Worm (Caenorhabditis elegans) whole organism, L4 larva: Measurements from ENCODE around the gene K08B12.1.

ENCODE experiments used
- D1046.2 ChIP-seq: fragments of 200-800 bp; sonication (Bioruptor generic); IDR thresholded peaks from 2 replicates; pipeline ENCODE4 v1.3.6; 2022; ENCODE audit warnings: missing genetic modification characterization, missing compliant biosample characterization
- F49E8.2 ChIP-seq: sonication (generic microtip); optimal IDR thresholded peaks from 2 replicates; lab custom pipeline; 2016; ENCODE audit warnings: missing compliant biosample characterization, mild to moderate bottlenecking, missing genetic modification characterization, borderline replicate concordance
- T26A8.4 ChIP-seq: fragments of 200-800 bp; sonication (Bioruptor generic); IDR thresholded peaks from 2 replicates; pipeline ENCODE4 v1.3.6; 2022; ENCODE audit warnings: missing genetic modification characterization, missing compliant biosample characterization
- Y105C5A.15 ChIP-seq: fragments of 200-800 bp; sonication (Bioruptor generic); IDR thresholded peaks from 2 replicates; pipeline ENCODE4 v1.3.6; 2022; ENCODE audit warnings: missing genetic modification characterization, missing compliant biosample characterization
- Y75B8A.6 ChIP-seq: fragments of 200-800 bp; sonication (Bioruptor generic); IDR thresholded peaks from 2 replicates; pipeline ENCODE4 v1.3.6; 2022; ENCODE audit warnings: missing genetic modification reagents, missing genetic modification characterization, missing compliant biosample characterization
- aha-1 ChIP-seq: fragments of 150-350 bp; peaks from one replicate; lab custom pipeline; 2014; ENCODE audit warnings: missing biosample characterization, missing genetic modification characterization
- ama-1 ChIP-seq: fragments of 150-350 bp; optimal IDR thresholded peaks from 2 replicates; lab custom pipeline; 2014; ENCODE audit warnings: inconsistent platforms, mixed read lengths
- arid-1 ChIP-seq: fragments of 200-800 bp; sonication (Bioruptor generic); conservative IDR thresholded peaks from 2 replicates; pipeline ENCODE4 v1.3.6; 2022; ENCODE audit warnings: missing genetic modification reagents, missing genetic modification characterization, missing compliant biosample characterization
- attf-4 ChIP-seq: sonication (generic microtip); optimal IDR thresholded peaks from 3 replicates; lab custom pipeline; 2017; ENCODE audit warnings: missing biosample characterization, missing genetic modification characterization
- ceh-20 ChIP-seq: fragments of 200-800 bp; sonication (Bioruptor generic); IDR thresholded peaks from 2 replicates; pipeline ENCODE4 v1.3.6; 2022; ENCODE audit warnings: missing genetic modification reagents, missing genetic modification characterization, missing compliant biosample characterization
- cey-2 ChIP-seq: sonication (generic microtip); optimal IDR thresholded peaks from 3 replicates; lab custom pipeline; 2017; ENCODE audit warnings: missing genetic modification characterization, mild to moderate bottlenecking, missing compliant biosample characterization, antibody characterized with exemption, borderline replicate concordance; ENCODE audit not compliant: insufficient read depth
- ctbp-1 ChIP-seq: fragments of 200-800 bp; sonication (Bioruptor generic); IDR thresholded peaks from 2 replicates; pipeline ENCODE4 v1.3.6; 2022; ENCODE audit warnings: missing genetic modification reagents, missing genetic modification characterization, missing compliant biosample characterization
- daf-12 ChIP-seq: fragments of 150-350 bp; optimal IDR thresholded peaks from 2 replicates; lab custom pipeline; 2014; ENCODE audit warnings: missing biosample characterization, missing genetic modification reagents, missing genetic modification characterization
- dmd-6 ChIP-seq: fragments of 200-800 bp; sonication (Bioruptor generic); IDR thresholded peaks from 2 replicates; pipeline ENCODE4 v1.3.6; 2022; ENCODE audit warnings: missing genetic modification reagents, missing genetic modification characterization, missing compliant biosample characterization
- dmd-9 ChIP-seq: fragments of 200-800 bp; sonication (Bioruptor generic); IDR thresholded peaks from 2 replicates; pipeline ENCODE4 v1.3.6; 2022; ENCODE audit warnings: missing genetic modification reagents, missing genetic modification characterization, missing compliant biosample characterization
- duxl-1 ChIP-seq: sonication (generic microtip); optimal IDR thresholded peaks from 2 replicates; lab custom pipeline; 2016; ENCODE audit warnings: mild to moderate bottlenecking, missing genetic modification characterization, moderate library complexity, missing compliant biosample characterization; ENCODE audit not compliant: poor library complexity
- dve-1 ChIP-seq: sonication (generic microtip); optimal IDR thresholded peaks from 2 replicates; lab custom pipeline; 2017; ENCODE audit warnings: antibody characterized with exemption, mild to moderate bottlenecking, missing genetic modification characterization, missing compliant biosample characterization; ENCODE audit not compliant: insufficient read depth
- fkh-10 ChIP-seq: fragments of 150-350 bp; optimal IDR thresholded peaks from 2 replicates; lab custom pipeline; 2014; ENCODE audit warnings: missing biosample characterization, missing genetic modification reagents, missing genetic modification characterization
- hif-1 ChIP-seq, 2 experiments: sonication (generic microtip); optimal IDR thresholded peaks; 2 replicates each; lab custom pipeline; 2016 to 2017; ENCODE audit warnings: missing compliant biosample characterization in 2 of 2, missing genetic modification characterization in 2 of 2, missing genetic modification reagents in 2 of 2, missing genotype in 2 of 2, mild to moderate bottlenecking in 1 of 2
- hlh-30 ChIP-seq: sonication (generic microtip); optimal IDR thresholded peaks from 2 replicates; lab custom pipeline; 2017; ENCODE audit warnings: antibody characterized with exemption, mild to moderate bottlenecking, missing genetic modification characterization, missing compliant biosample characterization; ENCODE audit not compliant: insufficient read depth
- hmg-1.1 ChIP-seq: fragments of 200-800 bp; sonication (Bioruptor generic); IDR thresholded peaks from 2 replicates; pipeline ENCODE4 v1.3.6; 2022; ENCODE audit warnings: missing genetic modification reagents, missing genetic modification characterization, missing compliant biosample characterization
- lin-13 ChIP-seq: fragments of 150-350 bp; optimal IDR thresholded peaks from 2 replicates; lab custom pipeline; 2014; ENCODE audit warnings: missing biosample characterization, missing genetic modification reagents, missing genetic modification characterization
- lsy-2 ChIP-seq, 2 experiments: fragments of 150-350 bp in 1 of 2; sonication (generic microtip) in 1 of 2; optimal IDR thresholded peaks; 2 replicates each; lab custom pipeline; 2014 to 2017; ENCODE audit warnings: missing biosample characterization in 2 of 2, missing genetic modification characterization in 2 of 2
- mep-1 ChIP-seq: fragments of 150-350 bp; sonication (generic microtip); optimal IDR thresholded peaks from 3 replicates; lab custom pipeline; 2014; ENCODE audit warnings: missing biosample characterization, missing genetic modification characterization
- mxl-3 ChIP-seq: fragments of 200-800 bp; sonication (Bioruptor generic); optimal IDR thresholded peaks from 2 replicates; lab custom pipeline; 2018; ENCODE audit warnings: mild to moderate bottlenecking, missing genetic modification characterization, missing compliant biosample characterization
- nhr-102 ChIP-seq: sonication (generic microtip); optimal IDR thresholded peaks from 2 replicates; lab custom pipeline; 2016; ENCODE audit warnings: mild to moderate bottlenecking, missing genetic modification characterization, moderate library complexity, missing compliant biosample characterization
- nhr-25 ChIP-seq: sonication (generic microtip); optimal IDR thresholded peaks from 2 replicates; lab custom pipeline; 2017; ENCODE audit warnings: missing genetic modification characterization, mild to moderate bottlenecking, missing compliant biosample characterization, antibody characterized with exemption, moderate library complexity, borderline replicate concordance; ENCODE audit not compliant: insufficient read depth
- nhr-28 ChIP-seq: fragments of 150-350 bp; optimal IDR thresholded peaks from 2 replicates; lab custom pipeline; 2014; ENCODE audit warnings: missing biosample characterization, missing genetic modification characterization
- nhr-41 ChIP-seq: fragments of 200-800 bp; sonication (Bioruptor generic); IDR thresholded peaks from 2 replicates; pipeline ENCODE4 v1.3.6; 2022; ENCODE audit warnings: missing genetic modification reagents, missing genetic modification characterization, missing compliant biosample characterization
- nhr-42 ChIP-seq: fragments of 200-800 bp; sonication (Bioruptor generic); IDR thresholded peaks from 2 replicates; pipeline ENCODE4 v1.3.6; 2022; ENCODE audit warnings: missing genetic modification characterization, missing compliant biosample characterization
- nhr-76 ChIP-seq: fragments of 150-350 bp; optimal IDR thresholded peaks from 2 replicates; lab custom pipeline; 2014; ENCODE audit warnings: missing biosample characterization, missing genetic modification characterization
- nhr-77 ChIP-seq: fragments of 150-350 bp; optimal IDR thresholded peaks from 2 replicates; lab custom pipeline; 2014; ENCODE audit warnings: missing biosample characterization, missing genetic modification characterization
- pha-4 ChIP-seq, 2 experiments: fragments of 150-350 bp in 1 of 2; fragments of 200-800 bp in 1 of 2; sonication (Bioruptor generic) in 1 of 2; IDR thresholded peaks in 1 of 2; optimal IDR thresholded peaks in 1 of 2; 2 replicates each; pipeline versions ENCODE4 v1.3.6 to Lab custom; 2014 to 2022; ENCODE audit warnings: missing genetic modification characterization in 2 of 2, missing genetic modification reagents in 2 of 2, missing biosample characterization in 1 of 2, missing compliant biosample characterization in 1 of 2
- pqm-1 ChIP-seq: sonication (generic microtip); optimal IDR thresholded peaks from 2 replicates; lab custom pipeline; 2017; ENCODE audit warnings: missing biosample characterization, missing genetic modification characterization
- rbr-2 ChIP-seq: sonication (generic microtip); optimal IDR thresholded peaks from 2 replicates; lab custom pipeline; 2016; ENCODE audit warnings: missing genotype, missing genetic modification characterization, missing compliant biosample characterization
- saeg-2 ChIP-seq: fragments of 200-800 bp; sonication (Bioruptor generic); IDR thresholded peaks from 2 replicates; pipeline ENCODE4 v1.3.6; 2022; ENCODE audit warnings: missing genetic modification reagents, missing genetic modification characterization, missing compliant biosample characterization
- set-16 ChIP-seq: fragments of 200-800 bp; sonication (Bioruptor generic); IDR thresholded peaks from 2 replicates; pipeline ENCODE4 v1.3.6; 2022; ENCODE audit warnings: missing genetic modification reagents, missing genetic modification characterization, missing compliant biosample characterization
- skn-1 ChIP-seq: fragments of 150-350 bp; optimal IDR thresholded peaks from 2 replicates; lab custom pipeline; 2014; ENCODE audit warnings: missing biosample characterization, missing genetic modification characterization
- snpc-1.2 ChIP-seq: fragments of 200-800 bp; sonication (Bioruptor generic); IDR thresholded peaks from 2 replicates; pipeline ENCODE4 v1.3.6; 2022; ENCODE audit warnings: missing genetic modification reagents, missing genetic modification characterization, missing compliant biosample characterization
- tra-1 ChIP-seq: fragments of 200-800 bp; sonication (Bioruptor generic); IDR thresholded peaks from 2 replicates; pipeline ENCODE4 v1.3.6; 2022; ENCODE audit warnings: missing genetic modification reagents, missing genetic modification characterization, missing compliant biosample characterization
- unc-39 ChIP-seq: sonication (generic microtip); optimal IDR thresholded peaks from 2 replicates; lab custom pipeline; 2017; ENCODE audit warnings: missing biosample characterization, missing genetic modification characterization
- unc-62 ChIP-seq, 3 experiments: fragments of 150-350 bp in 1 of 3; sonication (generic microtip); optimal IDR thresholded peaks in 2 of 3; peaks in 1 of 3; 1 replicate in 1 of 3; 2 replicates in 2 of 3; lab custom pipeline; 2014 to 2017; ENCODE audit warnings: missing biosample characterization in 3 of 3, missing genetic modification characterization in 3 of 3, missing genetic modification reagents in 3 of 3, missing genotype in 1 of 3
- zfp-3 ChIP-seq: fragments of 200-800 bp; sonication (Bioruptor generic); conservative IDR thresholded peaks from 2 replicates; pipeline ENCODE4 v1.3.6; 2022; ENCODE audit warnings: missing genetic modification reagents, missing genetic modification characterization, missing compliant biosample characterization
- zip-2 ChIP-seq: fragments of 150-350 bp; optimal IDR thresholded peaks from 2 replicates; lab custom pipeline; 2014; ENCODE audit warnings: missing biosample characterization, missing genetic modification characterization
- ztf-11 ChIP-seq: fragments of 150-350 bp; optimal IDR thresholded peaks from 2 replicates; lab custom pipeline; 2014; ENCODE audit warnings: missing biosample characterization, missing genetic modification characterization
- ztf-7 ChIP-seq: fragments of 150-350 bp; optimal IDR thresholded peaks from 2 replicates; lab custom pipeline; 2014; ENCODE audit warnings: missing biosample characterization, missing genetic modification characterization

K08B12.1 gene

DNA sequence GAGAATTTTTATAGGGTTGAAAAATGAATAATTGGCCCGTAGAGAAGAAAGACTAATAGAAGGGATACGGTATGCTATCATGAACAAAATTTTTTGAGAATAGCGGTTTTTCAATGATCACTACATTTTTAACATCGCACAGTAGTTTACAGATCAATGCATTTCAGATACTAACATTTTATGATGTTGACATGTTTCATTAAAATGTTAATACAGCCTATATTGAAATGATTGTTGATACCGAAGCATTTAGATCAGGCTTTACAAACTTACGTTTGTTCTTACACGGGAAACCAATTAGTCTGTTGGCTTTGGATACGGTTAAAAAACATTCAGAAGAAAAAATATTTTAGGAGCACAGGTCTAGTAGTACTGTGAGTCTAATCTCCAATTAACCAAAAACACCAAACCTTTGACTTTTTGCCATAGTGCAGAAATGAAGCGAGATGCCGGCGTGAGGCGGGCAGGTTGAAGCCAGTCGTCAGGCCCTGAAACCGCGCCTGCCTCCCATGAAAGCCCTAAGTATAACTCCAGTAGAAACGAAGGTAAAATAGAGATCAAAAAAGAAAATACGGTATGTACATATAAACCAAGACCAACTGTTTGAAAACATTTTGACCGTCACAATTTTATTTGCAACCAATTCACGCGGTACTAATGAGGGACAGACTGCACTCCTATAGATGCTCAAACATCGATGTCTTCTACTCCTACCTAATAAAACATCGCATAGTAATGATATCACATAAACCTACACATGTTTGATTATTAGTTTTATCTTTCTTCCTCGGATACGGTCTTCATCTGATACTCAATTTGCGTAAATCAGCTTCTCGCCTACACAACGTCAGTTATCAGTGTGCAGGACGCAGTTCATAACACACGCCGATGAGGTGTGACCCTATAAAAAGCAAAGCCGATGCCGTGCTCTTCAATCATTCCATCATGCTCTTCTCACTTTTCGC is 19.2 kb downstream of the K08B12.1 start, which contains the start of gene fil-2:
Gene fil-2 (plus strand): TSS at position 915 of the 965 bp plus-strand sequence.
- TF ChIP-seq dmd-6 (GFP tag; lab: Robert Waterston, UW) (peak; percentile 41; the same call in 1 of the 2 replicates), Y105C5A.15 (GFP tag; lab: Robert Waterston, UW) (no peak), pha-4 (GFP tag; IDR thresholded peaks at IDR 0.05; lab: Robert Waterston, UW) (no peak; the same call in 1 of the 2 replicates), pha-4 (tag; optimal IDR thresholded peaks at IDR 0.05; lab: Kevin White, UChicago) (no peak), zip-2 (tag; lab: Kevin White, UChicago) (peak; percentile 52), D1046.2 (GFP tag; lab: Robert Waterston, UW) (peak; percentile 56; the same call in 1 of the 2 replicates), ztf-7 (tag; lab: Kevin White, UChicago) (no peak), arid-1 (GFP tag; lab: Robert Waterston, UW) (no peak), ztf-11 (tag; lab: Kevin White, UChicago) (no peak), daf-12 (tag; lab: Kevin White, UChicago) (no peak), pqm-1 (peak; percentile 14), tra-1 (peak; percentile 58; the same call in 1 of the 2 replicates), hmg-1.1 (GFP tag; lab: Robert Waterston, UW) (0 out of 2 replicates have a peak, but pooled peaks have one; percentile 21), Y75B8A.6 (GFP tag; lab: Robert Waterston, UW) (peak; percentile 67; the same call in 1 of the 2 replicates), lin-13 (GFP tag; lab: Kevin White, UChicago) (no peak), unc-62 (GFP tag; optimal IDR thresholded peaks at IDR 0.05 in 1 of 2; lab: Kevin White, UChicago) (peak; percentile 50 to 58), unc-62 (tag; optimal IDR thresholded peaks at IDR 0.05; lab: Kevin White, UChicago) (no peak), rbr-2 (tag; lab: Kevin White, UChicago) (no peak), nhr-76 (tag; lab: Kevin White, UChicago) (no peak), skn-1 (no peak), mxl-3 (GFP tag; lab: Kevin White, UChicago) (no peak), snpc-1.2 (GFP tag; lab: Robert Waterston, UW) (0 out of 2 replicates have a peak, but pooled peaks have one; percentile 23), lsy-2 (tag; optimal IDR thresholded peaks at IDR 0.05; lab: Kevin White, UChicago) (peak in 1 of 2 experiments; percentile 10), fkh-10 (GFP tag; lab: Kevin White, UChicago) (no peak), zfp-3 (GFP tag; lab: Robert Waterston, UW) (peak; percentile 99), set-16 (GFP tag; lab: Robert Waterston, UW) (no peak), cey-2 (tag; lab: Kevin White, UChicago) (no peak), nhr-102 (peak; percentile 59), saeg-2 (GFP tag; lab: Robert Waterston, UW) (no peak), hif-1 (tag; optimal IDR thresholded peaks at IDR 0.05; lab: Kevin White, UChicago) (peak in 1 of 2 experiments; percentile 12), nhr-41 (GFP tag; lab: Robert Waterston, UW) (no peak), F49E8.2 (tag; lab: Kevin White, UChicago) (no peak), T26A8.4 (GFP tag; lab: Robert Waterston, UW) (peak; percentile 74), nhr-25 (tag; lab: Kevin White, UChicago) (peak; percentile 28), dmd-9 (GFP tag; lab: Robert Waterston, UW) (no peak), hlh-30 (tag; lab: Kevin White, UChicago) (peak; percentile 5), ctbp-1 (no peak), attf-4 (tag; lab: Kevin White, UChicago) (no peak), ama-1 (peak; percentile 24), nhr-42 (GFP tag; lab: Robert Waterston, UW) (peak; percentile 73; the same call in 1 of the 2 replicates), nhr-28 (tag; lab: Kevin White, UChicago) (peak; percentile 73), unc-39 (tag; lab: Kevin White, UChicago) (no peak), mep-1 (tag; lab: Kevin White, UChicago) (peak; percentile 59), aha-1 (tag; lab: Kevin White, UChicago) (peak; percentile 75), duxl-1 (tag; lab: Kevin White, UChicago) (peak; percentile 54), nhr-77 (tag; lab: Kevin White, UChicago) (peak; percentile 93), ceh-20 (GFP tag; lab: Robert Waterston, UW) (0 out of 2 replicates have a peak, but pooled peaks have one; percentile 8), dve-1 (tag; lab: Kevin White, UChicago) (peak; percentile 69)
